Fruit fly (Drosophila melanogaster): ENCODE data around the gene CG9072.
A peak's percentile ranks its signal among the peaks of the same experiment; 100 is the strongest.

The CG9072 gene

DNA sequence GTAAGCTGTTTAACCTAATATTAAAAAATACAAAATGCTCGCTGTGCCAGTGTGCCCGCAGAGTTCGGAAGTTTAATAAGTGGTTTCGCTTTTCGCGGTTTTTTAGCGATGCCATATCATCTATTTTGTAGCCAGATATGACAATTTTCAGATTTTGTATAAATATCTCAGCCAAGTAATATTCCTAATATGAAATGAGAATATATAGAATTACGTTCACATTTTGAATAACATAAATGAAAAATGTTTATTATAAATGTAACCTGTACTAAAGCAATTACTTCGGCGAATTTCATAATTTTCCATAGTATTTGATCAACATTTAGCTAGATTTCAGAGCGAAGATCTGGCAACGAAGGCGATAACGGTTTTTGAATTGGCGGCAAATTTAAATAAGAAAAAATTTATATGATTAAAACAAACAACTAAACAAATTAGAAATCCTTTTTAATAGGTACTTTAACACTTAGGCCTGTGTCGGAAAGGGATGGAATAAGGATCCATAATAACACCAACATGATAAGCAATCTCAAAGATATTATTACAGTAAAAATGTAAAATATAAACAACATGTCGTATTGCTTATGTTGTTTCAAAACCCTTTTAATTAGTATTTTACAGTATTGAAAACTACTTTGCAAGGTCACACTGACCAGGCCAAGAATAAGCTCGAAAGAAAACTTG lies 29.3 kb downstream of the CG9072 start, which contains the start of the genes opm and dob (continued):
- peak; percentile 26 for TF ChIP-seq Lhr (GFP tag; optimal IDR thresholded peaks at IDR 0.05)
- peak; percentile 27 for TF ChIP-seq bigmax (GFP tag; optimal IDR thresholded peaks at IDR 0.05)
- no peak for TF ChIP-seq CG11247 (GFP tag; IDR thresholded peaks at IDR 0.05)
- TF ChIP-seq BEAF-32 (GFP tag; optimal IDR thresholded peaks at IDR 0.05), result peak; percentile 42
- TF ChIP-seq slp2 (GFP tag; optimal IDR thresholded peaks at IDR 0.05), result no peak
- TF ChIP-seq CG31441 (GFP tag; IDR thresholded peaks at IDR 0.05), result peak; percentile 35; the same call in 1 of the 2 replicates
- TF ChIP-seq Hey (tag; optimal IDR thresholded peaks at IDR 0.05), result no peak
- TF ChIP-seq tgo (GFP tag; IDR thresholded peaks at IDR 0.05), result no peak
- no peak for TF ChIP-seq sd (tag; optimal IDR thresholded peaks at IDR 0.05)
- TF ChIP-seq CG8089 (GFP tag; optimal IDR thresholded peaks at IDR 0.05), result no peak
- TF ChIP-seq CG6683 (GFP tag; optimal IDR thresholded peaks at IDR 0.05), result no peak
- TF ChIP-seq zen (tag; optimal IDR thresholded peaks at IDR 0.05), result peak; percentile 24
- TF ChIP-seq CG9215 (GFP tag; IDR thresholded peaks at IDR 0.05), result no peak
- no peak for TF ChIP-seq schlank (tag; optimal IDR thresholded peaks at IDR 0.05)
- TF ChIP-seq Med (GFP tag), result peak; percentile 71
- peak; percentile 30 for TF ChIP-seq CG17385 (GFP tag; optimal IDR thresholded peaks at IDR 0.05)
- TF ChIP-seq Atf-2 (GFP tag; optimal IDR thresholded peaks at IDR 0.05), result no peak
- peak; percentile 21 for TF ChIP-seq CG9817 (tag; optimal IDR thresholded peaks at IDR 0.05)

DNA sequence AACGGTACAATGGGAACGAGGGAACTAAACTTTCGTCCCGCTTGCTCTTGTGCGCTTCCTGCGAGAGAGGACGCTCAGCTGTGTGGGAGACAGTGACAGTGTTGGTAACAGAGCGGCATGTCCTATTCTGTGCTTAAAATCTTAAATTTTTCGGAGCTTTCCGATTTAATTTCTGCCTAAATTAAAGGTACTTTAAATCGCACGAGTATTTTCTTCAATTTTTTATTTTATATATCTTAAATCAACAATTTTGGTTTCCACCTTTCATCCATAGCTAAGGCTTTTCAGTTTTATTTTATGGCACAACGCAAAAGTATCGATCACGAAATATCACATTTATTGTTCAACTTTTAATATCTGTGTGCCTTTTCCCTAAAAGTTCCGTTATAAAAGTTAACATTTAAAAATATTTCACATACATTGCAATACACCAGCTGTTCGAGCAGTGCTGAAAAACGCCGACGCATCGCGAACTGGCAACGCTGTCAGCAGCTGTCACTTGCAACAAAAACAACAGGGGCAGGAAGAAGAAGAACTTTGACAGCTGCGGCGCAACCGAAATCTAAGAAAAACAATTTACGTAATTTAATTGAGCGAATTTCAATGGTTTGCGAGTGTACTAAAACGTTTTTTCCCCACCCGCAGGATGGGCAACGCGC lies 32.3 kb downstream of the CG9072 start, which contains the start of the genes hiw and ND-B18:
hiw (minus strand) TSS at position 26 of the 659 bp plus-strand sequence.
ND-B18 (plus strand) TSS at position 330 of the 659 bp plus-strand sequence.
- TF ChIP-seq CG17359 (tag; optimal IDR thresholded peaks at IDR 0.05), result no peak
- no peak for TF ChIP-seq CG34376 (GFP tag; optimal IDR thresholded peaks at IDR 0.05)
- no peak for TF ChIP-seq Atf6 (GFP tag; IDR thresholded peaks at IDR 0.05)
- TF ChIP-seq CG11093 (GFP tag; IDR thresholded peaks at IDR 0.05), result no peak
- TF ChIP-seq Trl (optimal IDR thresholded peaks at IDR 0.05), result peak; percentile 7 to 22
- TF ChIP-seq Trl (GFP tag; optimal IDR thresholded peaks at IDR 0.05), result peak; percentile 27
- TF ChIP-seq p53 (GFP tag; optimal IDR thresholded peaks at IDR 0.05), result peak; percentile 13
- TF ChIP-seq Nf-YA (GFP tag; IDR thresholded peaks at IDR 0.05), result no peak
- TF ChIP-seq CG10654 (GFP tag; optimal IDR thresholded peaks at IDR 0.05), result no peak
- peak; percentile 26 for TF ChIP-seq ind (GFP tag; optimal IDR thresholded peaks at IDR 0.05)
- TF ChIP-seq Lim3 (GFP tag; IDR thresholded peaks at IDR 0.05), result no peak
- TF ChIP-seq CG1602 (GFP tag; optimal IDR thresholded peaks at IDR 0.05), result no peak
- peak; percentile 89 for TF ChIP-seq YL-1 (GFP tag; optimal IDR thresholded peaks at IDR 0.05)
- no peak for TF ChIP-seq zen2 (GFP tag; IDR thresholded peaks at IDR 0.05; ENCODE audit: partially characterized antibody)
- TF ChIP-seq CG13296 (GFP tag; optimal IDR thresholded peaks at IDR 0.05), result no peak
- TF ChIP-seq tin (GFP tag; optimal IDR thresholded peaks at IDR 0.05), result no peak
- no peak for TF ChIP-seq Hr39 (optimal IDR thresholded peaks at IDR 0.05)
- peak; percentile 11 for TF ChIP-seq CG12155 (GFP tag; optimal IDR thresholded peaks at IDR 0.05)
- peak; percentile 93 to 99 for TF ChIP-seq crp (GFP tag; optimal IDR thresholded peaks at IDR 0.05)
- TF ChIP-seq lab (GFP tag; optimal IDR thresholded peaks at IDR 0.05), result no peak
- TF ChIP-seq bigmax (GFP tag; optimal IDR thresholded peaks at IDR 0.05), result no peak
- peak; percentile 29 for TF ChIP-seq CG3281 (GFP tag; optimal IDR thresholded peaks at IDR 0.05)
- TF ChIP-seq CG10147 (GFP tag; optimal IDR thresholded peaks at IDR 0.05), result no peak
- TF ChIP-seq CG7786 (GFP tag; optimal IDR thresholded peaks at IDR 0.05), result peak; percentile 18
- TF ChIP-seq CG17912 (GFP tag; optimal IDR thresholded peaks at IDR 0.05), result no peak
- TF ChIP-seq CG17186 (GFP tag; optimal IDR thresholded peaks at IDR 0.05), result peak; percentile 61
- peak; percentile 63 for TF ChIP-seq CG15479 (GFP tag; optimal IDR thresholded peaks at IDR 0.05)
- TF ChIP-seq salm (tag; optimal IDR thresholded peaks at IDR 0.05), result no peak
- TF ChIP-seq HLH54F (GFP tag; optimal IDR thresholded peaks at IDR 0.05), result peak; percentile 17
- TF ChIP-seq dpn (GFP tag; optimal IDR thresholded peaks at IDR 0.05), result peak; percentile 26 to 29
- no peak for TF ChIP-seq MTF-1 (GFP tag; optimal IDR thresholded peaks at IDR 0.05; ENCODE audit: borderline replicate concordance)
- TF ChIP-seq Eip74EF (GFP tag; optimal IDR thresholded peaks at IDR 0.05), result no peak

All from whole organism, embryonic.